Worm (Caenorhabditis elegans) whole organism, L3 larva: ENCODE measurements around the gene pmp-4.

Source experiments
- ama-1 ChIP-seq: fragments of 150-350 bp; optimal IDR thresholded peaks from 2 replicates; lab custom pipeline; 2018
- ceh-28 ChIP-seq: fragments of 150-350 bp; optimal IDR thresholded peaks from 2 replicates; lab custom pipeline; 2014; ENCODE audit warnings: missing biosample characterization, missing genetic modification reagents, missing genetic modification characterization
- fkh-10 ChIP-seq: sonication (generic microtip); optimal IDR thresholded peaks from 2 replicates; lab custom pipeline; 2017; ENCODE audit warnings: missing biosample characterization, missing genetic modification reagents, missing genetic modification characterization
- lin-39 ChIP-seq: fragments of 150-350 bp; optimal IDR thresholded peaks from 2 replicates; lab custom pipeline; 2018; ENCODE audit warnings: missing biosample characterization, missing genetic modification reagents, missing genetic modification characterization
- lsy-12 ChIP-seq: sonication (generic microtip); optimal IDR thresholded peaks from 2 replicates; lab custom pipeline; 2016; ENCODE audit warnings: mild to moderate bottlenecking, missing genetic modification characterization, missing compliant biosample characterization
- nfya-1 ChIP-seq: sonication (generic microtip); optimal IDR thresholded peaks from 2 replicates; lab custom pipeline; 2017; ENCODE audit warnings: missing genetic modification characterization, mild to moderate bottlenecking, missing compliant biosample characterization, antibody characterized with exemption, moderate library complexity; ENCODE audit not compliant: insufficient read depth
- nhr-11 ChIP-seq: fragments of 150-350 bp; optimal IDR thresholded peaks from 2 replicates; lab custom pipeline; 2014; ENCODE audit warnings: missing biosample characterization, missing genetic modification characterization
- nhr-237 ChIP-seq: fragments of 150-350 bp; optimal IDR thresholded peaks from 2 replicates; lab custom pipeline; 2014; ENCODE audit warnings: missing biosample characterization, missing genetic modification characterization
- nhr-25 ChIP-seq: sonication (generic microtip); optimal IDR thresholded peaks from 2 replicates; lab custom pipeline; 2017; ENCODE audit warnings: missing biosample characterization, missing genetic modification characterization
- nhr-77 ChIP-seq: fragments of 150-350 bp; optimal IDR thresholded peaks from 2 replicates; lab custom pipeline; 2014; ENCODE audit warnings: missing biosample characterization, missing genetic modification characterization
- pqm-1 ChIP-seq: fragments of 150-350 bp; optimal IDR thresholded peaks from 2 replicates; lab custom pipeline; 2017; ENCODE audit warnings: missing biosample characterization, missing genetic modification characterization, inconsistent platforms
- skn-1 ChIP-seq: fragments of 150-350 bp; optimal IDR thresholded peaks from 2 replicates; lab custom pipeline; 2014; ENCODE audit warnings: missing biosample characterization, missing genetic modification characterization
- snpc-4 ChIP-seq: fragments of 150-350 bp; optimal IDR thresholded peaks from 2 replicates; lab custom pipeline; 2014; ENCODE audit warnings: missing biosample characterization, missing genetic modification characterization

- TF ChIP-seq nhr-237 (tag; lab: Kevin White, UChicago) (no peak), nhr-11 (tag; lab: Kevin White, UChicago) (no peak), ama-1 (lab: Kevin White, UChicago) (no peak), skn-1 (no peak), ceh-28 (no peak), nhr-77 (tag; lab: Kevin White, UChicago) (no peak), lsy-12 (tag; lab: Kevin White, UChicago) (no peak), nhr-25 (no peak), pqm-1 (tag; lab: Kevin White, UChicago) (no peak), fkh-10 (no peak), snpc-4 (tag; lab: Kevin White, UChicago) (no peak), nfya-1 (no peak), lin-39 (tag; lab: Kevin White, UChicago) (no peak)
Observed at ce11 chrIV:17367294-17367693, 38.1 kb downstream of the pmp-4 start, which contains the start of gene zipt-17.
